Worm (Caenorhabditis elegans): Measurements from ENCODE around the gene Y57G11B.6.

Gene Y57G11B.6

ce11 chrIV:14528718-14529117, 26.0 kb downstream of the Y57G11B.6 start, which contains the start of gene T27E7.3:
TSS of gene T27E7.3 (plus strand) at chrIV:14529018.
- TF ChIP-seq bed-3 (GFP tag; optimal IDR thresholded peaks at IDR 0.05) (no peak), hlh-1 (tag; optimal IDR thresholded peaks at IDR 0.05) (no peak), lin-32 (GFP tag; optimal IDR thresholded peaks at IDR 0.05) (no peak), blmp-1 (tag; optimal IDR thresholded peaks at IDR 0.05) (no peak), sptf-1 (tag; optimal IDR thresholded peaks at IDR 0.05) (no peak), lsy-2 (tag; optimal IDR thresholded peaks at IDR 0.05) (no peak)

- no peak for TF ChIP-seq hlh-1 (tag; optimal IDR thresholded peaks at IDR 0.05)
- TF ChIP-seq lin-32 (GFP tag; optimal IDR thresholded peaks at IDR 0.05) = no peak
- no peak for TF ChIP-seq snpc-4 (tag; optimal IDR thresholded peaks at IDR 0.05)
- TF ChIP-seq unc-120 (tag; optimal IDR thresholded peaks at IDR 0.05; ENCODE audit: poor library complexity, severe bottlenecking) = no peak
- no peak for TF ChIP-seq lin-13 (tag; optimal IDR thresholded peaks at IDR 0.05)
- no peak for TF ChIP-seq pha-4 (tag; optimal IDR thresholded peaks at IDR 0.05)
- TF ChIP-seq flh-1 (GFP tag; optimal IDR thresholded peaks at IDR 0.05) = no peak
Observed at ce11 chrIV:14523568-14523967, 31.1 kb downstream of the Y57G11B.6 start, which contains the start of gene srh-63. TSS of gene srh-63 (plus strand) at chrIV:14523868.

ce11 chrIV:14519423-14519822, 35.3 kb downstream of the Y57G11B.6 start, which contains the start of the genes Y57G11A.2 and T27E7.1:
TSS of gene Y57G11A.2 (minus strand) at chrIV:14519523.
TSS of gene T27E7.1 (plus strand) at chrIV:14519759.
- no peak for TF ChIP-seq unc-62 (GFP tag; optimal IDR thresholded peaks at IDR 0.05)
- TF ChIP-seq snpc-4 (tag; optimal IDR thresholded peaks at IDR 0.05) = no peak
- no peak for TF ChIP-seq M03D4.4 (tag; optimal IDR thresholded peaks at IDR 0.05)
- TF ChIP-seq hlh-1 (tag; optimal IDR thresholded peaks at IDR 0.05) = no peak
- no peak for TF ChIP-seq nhr-28 (tag; optimal IDR thresholded peaks at IDR 0.05)
- no peak for TF ChIP-seq ces-1 (GFP tag; optimal IDR thresholded peaks at IDR 0.05)
- TF ChIP-seq elt-1 (tag; optimal IDR thresholded peaks at IDR 0.05; ENCODE audit: borderline replicate concordance, insufficient read depth) = no peak
- TF ChIP-seq nhr-2 (tag; optimal IDR thresholded peaks at IDR 0.05) = no peak
- TF ChIP-seq flh-1 (GFP tag; optimal IDR thresholded peaks at IDR 0.05) = no peak

- no peak for TF ChIP-seq ceh-83 (GFP tag; optimal IDR thresholded peaks at IDR 0.05)
- TF ChIP-seq snpc-4 (tag; optimal IDR thresholded peaks at IDR 0.05) = no peak
- no peak for TF ChIP-seq M03D4.4 (tag; optimal IDR thresholded peaks at IDR 0.05)
- TF ChIP-seq drap-1 (GFP tag; optimal IDR thresholded peaks at IDR 0.05) = no peak
- no peak for TF ChIP-seq hlh-1 (tag; optimal IDR thresholded peaks at IDR 0.05)
- no peak for TF ChIP-seq blmp-1 (tag; optimal IDR thresholded peaks at IDR 0.05)
- TF ChIP-seq sptf-1 (tag; optimal IDR thresholded peaks at IDR 0.05) = no peak
Observed at ce11 chrIV:14515162-14515561, 39.5 kb downstream of the Y57G11B.6 start.

DNA sequence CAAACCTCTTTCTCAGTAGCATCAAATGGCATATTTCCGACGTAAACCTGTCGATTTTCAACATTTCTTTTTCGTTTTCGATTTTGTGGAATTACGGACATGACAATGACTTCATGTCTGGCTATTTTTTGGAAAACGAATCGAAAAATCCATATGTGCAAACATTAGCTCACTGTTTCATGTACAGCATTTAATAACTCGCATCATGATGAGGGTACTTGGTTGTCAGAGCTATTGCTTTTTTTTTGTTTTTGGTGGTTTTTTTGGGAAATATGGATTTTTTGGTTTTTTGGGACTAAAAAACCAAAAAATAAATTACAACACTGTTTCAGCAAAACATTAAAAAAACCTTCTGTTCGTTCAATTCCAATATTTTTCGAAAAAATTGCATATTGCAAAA, 42.3 kb downstream of the Y57G11B.6 start, which contains the start of gene Y57G11A.5:
Gene Y57G11A.5, minus strand, starts transcription at position 101 of the 400 bp plus-strand sequence.
- TF ChIP-seq bed-3 (GFP tag; optimal IDR thresholded peaks at IDR 0.05) (no peak), blmp-1 (tag; optimal IDR thresholded peaks at IDR 0.05) (no peak), sem-2 (GFP tag; optimal IDR thresholded peaks at IDR 0.05) (no peak), lin-32 (GFP tag; optimal IDR thresholded peaks at IDR 0.05) (no peak), pha-4 (tag; optimal IDR thresholded peaks at IDR 0.05) (no peak), nhr-2 (tag; optimal IDR thresholded peaks at IDR 0.05) (no peak), ham-2 (GFP tag; optimal IDR thresholded peaks at IDR 0.05) (no peak), ztf-11 (tag; optimal IDR thresholded peaks at IDR 0.05) (no peak), flh-1 (GFP tag; optimal IDR thresholded peaks at IDR 0.05) (no peak), nhr-237 (tag; optimal IDR thresholded peaks at IDR 0.05) (no peak)

DNA sequence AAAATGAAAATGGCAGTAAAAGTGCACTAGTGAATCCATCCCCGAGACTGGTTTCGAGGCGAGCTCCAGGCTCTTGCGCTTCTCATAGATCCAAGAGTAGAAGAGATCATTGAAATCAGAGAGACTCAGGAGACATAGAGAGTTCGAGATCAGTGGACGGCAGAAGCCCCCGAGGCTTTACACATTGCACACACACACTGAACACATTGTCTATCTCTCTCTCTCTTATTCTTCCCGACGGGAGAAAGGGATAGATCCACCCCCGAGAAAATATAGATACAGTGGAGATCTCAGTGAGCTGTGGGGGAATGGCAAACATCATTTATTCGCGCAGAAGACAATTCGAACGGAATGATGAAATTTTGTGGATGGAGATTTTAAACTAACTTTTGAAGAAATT, 47.7 kb downstream of the Y57G11B.6 start:
- TF ChIP-seq ces-1 (GFP tag; optimal IDR thresholded peaks at IDR 0.05) (no peak), cnd-1 (tag; optimal IDR thresholded peaks at IDR 0.05) (no peak), unc-62 (GFP tag; optimal IDR thresholded peaks at IDR 0.05) (peak; percentile 36), hlh-1 (tag; optimal IDR thresholded peaks at IDR 0.05) (peak; percentile 71), ceh-43 (GFP tag; optimal IDR thresholded peaks at IDR 0.05) (no peak), ceh-83 (GFP tag; optimal IDR thresholded peaks at IDR 0.05) (no peak), lin-13 (tag; optimal IDR thresholded peaks at IDR 0.05) (no peak), mls-2 (tag; optimal IDR thresholded peaks at IDR 0.05) (no peak)

DNA sequence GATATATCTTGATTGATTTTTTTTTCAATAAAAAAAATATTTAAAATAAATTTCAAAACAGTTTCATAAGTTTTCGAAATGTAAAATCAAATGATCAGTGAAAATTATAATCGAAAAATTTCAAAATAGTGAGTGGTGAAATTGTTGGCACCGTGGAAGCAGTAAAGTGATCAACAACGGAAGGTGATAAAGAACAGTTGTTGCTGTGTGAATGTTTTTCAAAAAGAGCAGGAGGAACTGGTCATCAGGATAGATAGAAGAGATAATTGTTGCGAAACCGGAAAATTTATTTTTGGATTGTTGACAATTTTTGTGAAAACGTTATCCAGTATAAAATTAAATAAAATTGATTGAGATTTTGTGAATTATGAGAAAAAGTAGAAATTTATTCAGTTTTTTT, 48.6 kb downstream of the Y57G11B.6 start:
- TF ChIP-seq ces-1 (GFP tag; optimal IDR thresholded peaks at IDR 0.05) (no peak), unc-120 (tag; optimal IDR thresholded peaks at IDR 0.05; ENCODE audit: poor library complexity, severe bottlenecking) (no peak), nhr-28 (tag; optimal IDR thresholded peaks at IDR 0.05) (no peak), elt-1 (tag; optimal IDR thresholded peaks at IDR 0.05; ENCODE audit: borderline replicate concordance, insufficient read depth) (no peak), hlh-1 (tag; optimal IDR thresholded peaks at IDR 0.05) (peak; percentile 54), nhr-12 (tag; optimal IDR thresholded peaks at IDR 0.05) (no peak)
